Worm (Caenorhabditis elegans) whole organism, mixed stage, embryonic: ENCODE measurements around the gene gmpr-1.

Experiments used
- ceh-83 ChIP-seq: fragments of 200-800 bp; sonication (Bioruptor generic); optimal IDR thresholded peaks from 2 replicates; lab custom pipeline; 2018; ENCODE audit warnings: mild to moderate bottlenecking, missing genetic modification characterization, missing compliant biosample characterization
- elt-1 ChIP-seq: sonication (generic microtip); optimal IDR thresholded peaks from 2 replicates; lab custom pipeline; 2017; ENCODE audit warnings: missing genetic modification characterization, mild to moderate bottlenecking, missing compliant biosample characterization, antibody characterized with exemption, moderate library complexity, borderline replicate concordance; ENCODE audit not compliant: insufficient read depth
- elt-3 ChIP-seq: fragments of 150-350 bp; optimal IDR thresholded peaks from 2 replicates; lab custom pipeline; 2014; ENCODE audit warnings: missing biosample characterization, missing genetic modification characterization
- lsy-2 ChIP-seq: fragments of 150-350 bp; optimal IDR thresholded peaks from 2 replicates; lab custom pipeline; 2014; ENCODE audit warnings: missing biosample characterization, missing genetic modification characterization
- mab-5 ChIP-seq: fragments of 150-350 bp; optimal IDR thresholded peaks from 2 replicates; lab custom pipeline; 2014; ENCODE audit warnings: missing biosample characterization, missing genetic modification characterization
- nhr-12 ChIP-seq: fragments of 150-350 bp; optimal IDR thresholded peaks from 2 replicates; lab custom pipeline; 2014; ENCODE audit warnings: missing biosample characterization, missing genetic modification characterization
- nhr-237 ChIP-seq: fragments of 150-350 bp; optimal IDR thresholded peaks from 2 replicates; lab custom pipeline; 2014; ENCODE audit warnings: missing biosample characterization, missing genetic modification characterization
- unc-120 ChIP-seq: sonication (generic microtip); optimal IDR thresholded peaks from 2 replicates; lab custom pipeline; 2017; ENCODE audit warnings: missing genetic modification characterization, missing compliant biosample characterization; ENCODE audit not compliant: poor library complexity, severe bottlenecking
- unc-62 ChIP-seq: fragments of 150-350 bp; optimal IDR thresholded peaks from 2 replicates; lab custom pipeline; 2014; ENCODE audit warnings: missing biosample characterization, missing genetic modification reagents, missing genetic modification characterization
- ztf-11 ChIP-seq: fragments of 150-350 bp; optimal IDR thresholded peaks from 2 replicates; lab custom pipeline; 2014; ENCODE audit warnings: missing biosample characterization, missing genetic modification characterization

ce11 chrV:4414613-4415071 lies 43.5 kb upstream of the gmpr-1 start, which contains the start of gene grl-5:
- TF ChIP-seq nhr-237 (no peak), unc-62 (GFP tag; lab: Kevin White, UChicago) (no peak), lsy-2 (tag; lab: Kevin White, UChicago) (no peak), ztf-11 (tag; lab: Kevin White, UChicago) (no peak), nhr-12 (tag; lab: Kevin White, UChicago) (no peak), ceh-83 (GFP tag; lab: Kevin White, UChicago) (no peak), mab-5 (tag; lab: Kevin White, UChicago) (no peak), elt-3 (tag; lab: Kevin White, UChicago) (no peak), elt-1 (tag; lab: Kevin White, UChicago) (no peak), unc-120 (tag; lab: Kevin White, UChicago) (no peak)
